Worm (Caenorhabditis elegans) whole organism, young adult: Measurements from ENCODE around the gene clec-141.

Experiments
- C06A6.2 ChIP-seq: fragments of 200-800 bp; sonication (Bioruptor generic); conservative IDR thresholded peaks from 2 replicates; pipeline ENCODE4 v1.3.6; 2022; ENCODE audit warnings: missing genetic modification characterization, missing compliant biosample characterization
- C17E4.6 ChIP-seq: fragments of 200-800 bp; sonication (Bioruptor generic); IDR thresholded peaks from 2 replicates; pipeline ENCODE4 v1.3.6; 2022; ENCODE audit warnings: missing genetic modification reagents, missing genetic modification characterization, missing compliant biosample characterization
- D2030.7 ChIP-seq: fragments of 200-800 bp; sonication (Bioruptor generic); IDR thresholded peaks from 2 replicates; pipeline ENCODE4 v1.3.6; 2022; ENCODE audit warnings: missing genetic modification reagents, missing genetic modification characterization, missing compliant biosample characterization
- F33H1.4 ChIP-seq: fragments of 200-800 bp; sonication (Bioruptor generic); IDR thresholded peaks from 2 replicates; pipeline ENCODE4 v1.3.6; 2022; ENCODE audit warnings: missing genetic modification reagents, missing genetic modification characterization, missing compliant biosample characterization
- F37B4.10 ChIP-seq: fragments of 200-800 bp; sonication (Bioruptor generic); IDR thresholded peaks from 2 replicates; pipeline ENCODE4 v1.3.6; 2022; ENCODE audit warnings: missing genetic modification characterization, missing compliant biosample characterization
- F57C9.4 ChIP-seq: sonication (generic microtip); optimal IDR thresholded peaks from 2 replicates; lab custom pipeline; 2017; ENCODE audit warnings: mild to moderate bottlenecking, missing genetic modification characterization, missing compliant biosample characterization
- K11D2.4 ChIP-seq: fragments of 200-800 bp; sonication (Bioruptor generic); IDR thresholded peaks from 2 replicates; pipeline ENCODE4 v1.3.6; 2022; ENCODE audit warnings: missing genetic modification reagents, missing genetic modification characterization, missing compliant biosample characterization
- K12H6.12 ChIP-seq: fragments of 200-800 bp; sonication (Bioruptor generic); optimal IDR thresholded peaks from 2 replicates; lab custom pipeline; 2018; ENCODE audit warnings: mild to moderate bottlenecking, missing genetic modification characterization, missing compliant biosample characterization
- T07F8.4 ChIP-seq: sonication (generic microtip); optimal IDR thresholded peaks from 2 replicates; lab custom pipeline; 2016; ENCODE audit warnings: mild to moderate bottlenecking, missing genetic modification characterization, moderate library complexity, missing compliant biosample characterization
- Y56A3A.18 ChIP-seq: fragments of 200-800 bp; sonication (Bioruptor generic); IDR thresholded peaks from 2 replicates; pipeline ENCODE4 v1.3.6; 2022; ENCODE audit warnings: missing genetic modification reagents, missing genetic modification characterization, missing compliant biosample characterization
- Y67H2A.10 ChIP-seq: fragments of 200-800 bp; sonication (Bioruptor generic); conservative IDR thresholded peaks from 2 replicates; pipeline ENCODE4 v1.3.6; 2022; ENCODE audit warnings: missing genetic modification reagents, missing genetic modification characterization, missing compliant biosample characterization
- aptf-3 ChIP-seq: fragments of 200-800 bp; sonication (Bioruptor generic); IDR thresholded peaks from 2 replicates; pipeline ENCODE4 v1.3.6; 2022; ENCODE audit warnings: missing genetic modification characterization, missing compliant biosample characterization
- athp-1 ChIP-seq: sonication (generic microtip); optimal IDR thresholded peaks from 2 replicates; lab custom pipeline; 2017; ENCODE audit warnings: mild to moderate bottlenecking, missing genetic modification characterization, missing compliant biosample characterization
- attf-3 ChIP-seq: fragments of 200-800 bp; sonication (Bioruptor generic); conservative IDR thresholded peaks from 2 replicates; pipeline ENCODE4 v1.3.6; 2022; ENCODE audit warnings: missing genetic modification reagents, missing genetic modification characterization, missing compliant biosample characterization
- attf-5 ChIP-seq: fragments of 200-800 bp; sonication (Bioruptor generic); optimal IDR thresholded peaks from 2 replicates; lab custom pipeline; 2018; ENCODE audit warnings: mild to moderate bottlenecking, missing genetic modification characterization, missing compliant biosample characterization
- bed-1 ChIP-seq: fragments of 200-800 bp; sonication (Bioruptor generic); IDR thresholded peaks from 2 replicates; pipeline ENCODE4 v1.3.6; 2022; ENCODE audit warnings: missing genetic modification reagents, missing genetic modification characterization, missing compliant biosample characterization
- bed-2 ChIP-seq: fragments of 200-800 bp; sonication (Bioruptor generic); IDR thresholded peaks from 2 replicates; pipeline ENCODE4 v1.3.6; 2022; ENCODE audit warnings: missing genetic modification reagents, missing genetic modification characterization, missing compliant biosample characterization
- ccch-3 ChIP-seq: fragments of 200-800 bp; sonication (Bioruptor generic); optimal IDR thresholded peaks from 2 replicates; lab custom pipeline; 2018; ENCODE audit warnings: mild to moderate bottlenecking, missing genetic modification characterization, missing compliant biosample characterization
- dox-1 ChIP-seq: fragments of 200-800 bp; sonication (Bioruptor generic); IDR thresholded peaks from 2 replicates; pipeline ENCODE4 v1.3.6; 2022; ENCODE audit warnings: missing genetic modification reagents, missing genetic modification characterization, missing compliant biosample characterization
- fkh-3 ChIP-seq: sonication (generic microtip); optimal IDR thresholded peaks from 2 replicates; lab custom pipeline; 2016; ENCODE audit warnings: mild to moderate bottlenecking, missing genetic modification characterization, missing compliant biosample characterization
- him-1 ChIP-seq: sonication (generic microtip); optimal IDR thresholded peaks from 2 replicates; lab custom pipeline; 2016; ENCODE audit warnings: missing genotype, missing genetic modification reagents, missing genetic modification characterization, missing compliant biosample characterization
- hlh-26 ChIP-seq: fragments of 200-800 bp; sonication (Bioruptor generic); conservative IDR thresholded peaks from 2 replicates; pipeline ENCODE4 v1.3.6; 2022; ENCODE audit warnings: missing genetic modification reagents, missing genetic modification characterization, missing compliant biosample characterization
- hsf-1 ChIP-seq: fragments of 200-800 bp; sonication (Bioruptor generic); IDR thresholded peaks from 2 replicates; pipeline ENCODE4 v1.3.6; 2022; ENCODE audit warnings: missing genetic modification reagents, missing genetic modification characterization, missing compliant biosample characterization
- let-607 ChIP-seq, 2 experiments: fragments of 200-800 bp in 1 of 2; sonication (Bioruptor generic) in 1 of 2; sonication (generic microtip) in 1 of 2; optimal IDR thresholded peaks; 2 replicates each; lab custom pipeline; 2016 to 2018; ENCODE audit warnings: mild to moderate bottlenecking in 2 of 2, missing compliant biosample characterization in 2 of 2, missing genetic modification characterization in 2 of 2, moderate library complexity in 2 of 2, missing genotype in 1 of 2
- lin-54 ChIP-seq: fragments of 200-800 bp; sonication (Bioruptor generic); optimal IDR thresholded peaks from 2 replicates; lab custom pipeline; 2018; ENCODE audit warnings: mild to moderate bottlenecking, missing genetic modification characterization, missing compliant biosample characterization
- lsl-1 ChIP-seq: fragments of 200-800 bp; sonication (Bioruptor generic); optimal IDR thresholded peaks from 2 replicates; lab custom pipeline; 2018; ENCODE audit warnings: mild to moderate bottlenecking, missing genetic modification characterization, moderate library complexity, missing compliant biosample characterization
- lsy-27 ChIP-seq: sonication (generic microtip); optimal IDR thresholded peaks from 2 replicates; lab custom pipeline; 2017; ENCODE audit warnings: missing genetic modification characterization, mild to moderate bottlenecking, missing compliant biosample characterization, antibody characterized with exemption, missing genotype, borderline replicate concordance; ENCODE audit not compliant: insufficient read depth
- madf-6 ChIP-seq: fragments of 200-800 bp; sonication (Bioruptor generic); IDR thresholded peaks from 2 replicates; pipeline ENCODE4 v1.3.6; 2022; ENCODE audit warnings: missing genetic modification reagents, missing genetic modification characterization, missing compliant biosample characterization
- madf-8 ChIP-seq: fragments of 200-800 bp; sonication (Bioruptor generic); conservative IDR thresholded peaks from 2 replicates; pipeline ENCODE4 v1.3.6; 2022; ENCODE audit warnings: missing genetic modification reagents, missing genetic modification characterization, missing compliant biosample characterization
- mcd-1 ChIP-seq: fragments of 200-800 bp; sonication (Bioruptor generic); IDR thresholded peaks from 2 replicates; pipeline ENCODE4 v1.3.6; 2022; ENCODE audit warnings: missing genetic modification reagents, missing genetic modification characterization, missing compliant biosample characterization
- mel-28 ChIP-seq: sonication (generic microtip); optimal IDR thresholded peaks from 2 replicates; lab custom pipeline; 2016; ENCODE audit warnings: borderline replicate concordance, mild to moderate bottlenecking, missing genetic modification characterization, missing compliant biosample characterization
- mxl-1 ChIP-seq: sonication (generic microtip); optimal IDR thresholded peaks from 2 replicates; lab custom pipeline; 2016; ENCODE audit warnings: missing genetic modification characterization, missing compliant biosample characterization
- nfya-1 ChIP-seq: sonication (generic microtip); optimal IDR thresholded peaks from 2 replicates; lab custom pipeline; 2017; ENCODE audit warnings: antibody characterized with exemption, missing compliant biosample characterization, missing genetic modification characterization, borderline replicate concordance; ENCODE audit not compliant: insufficient read depth
- nhr-80 ChIP-seq: sonication (generic microtip); optimal IDR thresholded peaks from 2 replicates; lab custom pipeline; 2016; ENCODE audit warnings: missing genetic modification characterization, missing compliant biosample characterization
- rcor-1 ChIP-seq: fragments of 200-800 bp; sonication (Bioruptor generic); IDR thresholded peaks from 2 replicates; pipeline ENCODE4 v1.3.6; 2022; ENCODE audit warnings: missing genetic modification reagents, missing genetic modification characterization, missing compliant biosample characterization
- repo-1 ChIP-seq: sonication (generic microtip); optimal IDR thresholded peaks from 2 replicates; lab custom pipeline; 2017; ENCODE audit warnings: mild to moderate bottlenecking, missing genetic modification characterization, missing compliant biosample characterization
- sea-2 ChIP-seq: fragments of 200-800 bp; sonication (Bioruptor generic); IDR thresholded peaks from 2 replicates; pipeline ENCODE4 v1.3.6; 2022; ENCODE audit warnings: missing genetic modification characterization, missing compliant biosample characterization
- snpc-4 ChIP-seq, 5 experiments: fragments of 150-350 bp in 1 of 5; sonication (generic microtip) in 4 of 5; optimal IDR thresholded peaks; 2 replicates each; lab custom pipeline; 2014 to 2018; ENCODE audit warnings: missing genetic modification characterization in 5 of 5, missing biosample characterization in 3 of 5, antibody characterized with exemption in 2 of 5, mild to moderate bottlenecking in 2 of 5, missing compliant biosample characterization in 2 of 5, missing genotype in 2 of 5, moderate library complexity in 2 of 5, missing genetic modification reagents in 1 of 5
- sptf-2 ChIP-seq: fragments of 200-800 bp; sonication (Bioruptor generic); optimal IDR thresholded peaks from 2 replicates; lab custom pipeline; 2018; ENCODE audit warnings: mild to moderate bottlenecking, missing genetic modification characterization, missing compliant biosample characterization
- tlf-1 ChIP-seq: fragments of 200-800 bp; sonication (Bioruptor generic); optimal IDR thresholded peaks from 2 replicates; lab custom pipeline; 2018; ENCODE audit warnings: mild to moderate bottlenecking, missing genetic modification characterization, missing compliant biosample characterization
- xnd-1 ChIP-seq: sonication (generic microtip); optimal IDR thresholded peaks from 2 replicates; lab custom pipeline; 2016; ENCODE audit warnings: missing genotype, missing genetic modification reagents, missing genetic modification characterization, missing compliant biosample characterization
- ztf-3 ChIP-seq: fragments of 200-800 bp; sonication (Bioruptor generic); optimal IDR thresholded peaks from 2 replicates; lab custom pipeline; 2018; ENCODE audit warnings: mild to moderate bottlenecking, missing genetic modification characterization, missing compliant biosample characterization

Gene clec-141

DNA sequence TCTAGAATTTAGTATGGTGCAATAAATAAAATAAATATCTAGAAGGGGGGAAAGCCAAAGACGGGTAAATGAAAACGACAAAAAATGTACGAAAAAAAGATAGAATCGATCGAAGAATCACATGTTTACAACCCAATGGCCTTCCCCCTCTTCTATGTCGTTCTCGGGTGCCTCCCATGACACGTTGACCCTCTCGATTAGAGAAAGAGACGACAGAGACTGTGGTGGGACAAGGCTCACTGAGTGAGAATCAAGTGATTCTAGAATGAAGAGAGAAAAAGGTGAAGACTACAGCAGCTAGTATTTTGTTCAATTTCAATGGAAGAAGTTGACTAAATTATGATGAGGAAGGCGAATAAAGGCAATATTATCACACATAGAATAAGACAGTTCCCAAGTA lies 18.6 kb upstream of the clec-141 start (continued):
- TF ChIP-seq lsl-1 (GFP tag; lab: Kevin White, UChicago): no peak
- no peak for TF ChIP-seq mel-28
- TF ChIP-seq tlf-1: no peak
- TF ChIP-seq C06A6.2 (GFP tag; lab: Robert Waterston, UW): peak; percentile 26; the same call in 1 of the 2 replicates
- no peak for TF ChIP-seq fkh-3 (tag; lab: Kevin White, UChicago)
- TF ChIP-seq nhr-80: peak; percentile 57
- peak in 1 of 2 experiments; percentile 32 for TF ChIP-seq let-607 (tag; optimal IDR thresholded peaks at IDR 0.05; lab: Kevin White, UChicago)
- TF ChIP-seq C17E4.6 (GFP tag; lab: Robert Waterston, UW): no peak
- no peak for TF ChIP-seq F37B4.10
- TF ChIP-seq attf-5 (GFP tag; lab: Kevin White, UChicago): peak; percentile 74
- peak; percentile 18 for TF ChIP-seq lin-54
- TF ChIP-seq aptf-3: no peak
- TF ChIP-seq D2030.7 (GFP tag; lab: Robert Waterston, UW): no peak
- TF ChIP-seq sea-2 (GFP tag; lab: Robert Waterston, UW): no peak
- TF ChIP-seq bed-1: no peak
- TF ChIP-seq K12H6.12 (tag; lab: Kevin White, UChicago): peak; percentile 38
- TF ChIP-seq dox-1 (GFP tag; lab: Robert Waterston, UW): peak; percentile 65
- TF ChIP-seq K11D2.4 (GFP tag; lab: Robert Waterston, UW): no peak
- TF ChIP-seq ztf-3 (GFP tag; lab: Kevin White, UChicago): no peak
- no peak for TF ChIP-seq him-1
- no peak for TF ChIP-seq lsy-27 (tag; lab: Kevin White, UChicago)

DNA sequence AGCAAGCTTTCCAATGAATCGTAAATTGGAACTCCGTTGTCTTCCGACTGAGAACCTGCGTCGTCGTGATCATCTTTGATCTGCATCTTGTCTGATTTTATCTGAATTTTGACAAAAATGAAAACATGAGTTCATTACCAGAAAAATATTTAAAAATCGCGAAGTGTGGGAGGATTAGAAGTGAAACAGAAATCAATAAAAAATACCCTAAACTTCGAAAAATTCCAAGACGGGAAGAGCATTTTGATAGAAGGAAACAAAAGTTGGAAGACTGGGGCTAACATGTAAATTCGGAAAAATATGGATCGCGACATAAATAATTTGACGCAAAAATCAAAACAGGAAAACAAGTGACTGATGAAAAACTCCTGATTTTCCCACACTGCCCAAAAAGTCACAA lies 18.2 kb upstream of the clec-141 start, which contains the start of gene F07F6.8:
TSS of gene F07F6.8 (minus strand) at position 101 of the 400 bp plus-strand sequence.
- TF ChIP-seq mxl-1 (tag; lab: Kevin White, UChicago) (peak; percentile 6), repo-1 (tag; lab: Kevin White, UChicago) (peak; percentile 16), F57C9.4 (tag; lab: Kevin White, UChicago) (no peak), ccch-3 (no peak), T07F8.4 (no peak), bed-1 (no peak), sptf-2 (GFP tag; lab: Kevin White, UChicago) (no peak), madf-6 (GFP tag; lab: Robert Waterston, UW) (0 out of 2 replicates have a peak, but pooled peaks have one; percentile 14), D2030.7 (GFP tag; lab: Robert Waterston, UW) (no peak), Y67H2A.10 (GFP tag; lab: Robert Waterston, UW) (no peak), attf-3 (GFP tag; lab: Robert Waterston, UW) (no peak)

DNA sequence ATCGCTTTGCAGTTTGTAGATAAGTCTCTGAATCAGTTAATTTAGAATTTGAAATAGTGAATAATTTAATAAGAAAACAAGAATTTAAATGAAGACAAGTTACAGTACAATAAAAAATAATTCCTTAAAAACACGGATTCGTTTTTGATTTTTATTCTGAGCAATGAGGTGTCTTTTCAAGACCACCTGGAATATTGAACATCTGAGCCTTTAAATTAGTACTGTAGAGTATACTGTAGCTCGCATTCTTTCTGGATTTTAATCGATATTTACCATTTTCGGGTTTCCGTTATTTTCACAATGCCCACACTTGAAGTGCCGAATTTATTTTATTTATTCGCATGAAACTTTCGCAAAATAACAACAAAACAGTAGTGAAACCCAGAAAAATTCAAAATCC lies 16.4 kb upstream of the clec-141 start, which contains the start of gene F07F6.7:
TSS of gene F07F6.7 (minus strand) at position 27 of the 400 bp plus-strand sequence.
- TF ChIP-seq him-1 (peak; percentile 15), F33H1.4 (GFP tag; lab: Robert Waterston, UW) (peak; percentile 76), nfya-1 (tag; lab: Kevin White, UChicago) (no peak), hsf-1 (no peak), lin-54 (peak; percentile 24), madf-8 (GFP tag; lab: Robert Waterston, UW) (peak; percentile 49), lsl-1 (GFP tag; lab: Kevin White, UChicago) (peak; percentile 93), mcd-1 (GFP tag; lab: Robert Waterston, UW) (peak; percentile 20; the same call in 1 of the 2 replicates), snpc-4 (GFP tag; optimal IDR thresholded peaks at IDR 0.05; lab: Kevin White, UChicago) (no peak), snpc-4 (tag; optimal IDR thresholded peaks at IDR 0.05; lab: Kevin White, UChicago) (peak in 1 of 4 experiments; percentile 14), athp-1 (tag; lab: Kevin White, UChicago) (no peak), bed-2 (GFP tag; lab: Robert Waterston, UW) (no peak), rcor-1 (GFP tag; lab: Robert Waterston, UW) (no peak), xnd-1 (tag; lab: Kevin White, UChicago) (peak; percentile 67), hlh-26 (no peak), K12H6.12 (tag; lab: Kevin White, UChicago) (no peak), Y56A3A.18 (GFP tag; lab: Robert Waterston, UW) (no peak), nhr-80 (no peak), ccch-3 (no peak), madf-6 (GFP tag; lab: Robert Waterston, UW) (peak; percentile 85)
- TF ChIP-seq, all 124 proteins: peak for 9
